Fruit fly (Drosophila melanogaster): ENCODE data around the gene mira.

mira gene

DNA sequence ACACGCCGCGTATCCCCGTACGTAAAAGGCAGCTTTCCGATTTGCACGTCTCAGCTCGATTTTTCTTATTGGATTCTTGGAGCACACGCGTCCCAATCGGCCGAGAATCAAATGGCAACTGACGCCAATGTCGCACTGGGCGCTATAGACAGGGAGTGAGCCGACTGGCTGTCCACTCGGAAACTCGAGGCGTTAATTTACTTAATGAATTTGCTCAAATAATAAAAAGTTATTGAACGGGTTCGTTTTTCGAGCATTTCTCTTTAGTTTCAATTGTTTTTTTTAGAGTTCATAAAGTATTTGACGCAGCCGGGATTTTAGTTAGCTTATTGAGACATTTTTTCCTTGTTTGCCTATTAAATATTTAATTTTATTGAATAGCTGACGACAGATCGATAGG, 9.6 kb downstream of the mira start, which contains the start of gene CG4462:
Gene CG4462 (minus strand): TSS at position 101 of the 400 bp plus-strand sequence.
- peak in 1 of 2 experiments; percentile 20 for TF ChIP-seq insv (GFP tag; optimal IDR thresholded peaks at IDR 0.05)
- no peak for TF ChIP-seq MTF-1 (GFP tag; optimal IDR thresholded peaks at IDR 0.05; ENCODE audit: borderline replicate concordance)

DNA sequence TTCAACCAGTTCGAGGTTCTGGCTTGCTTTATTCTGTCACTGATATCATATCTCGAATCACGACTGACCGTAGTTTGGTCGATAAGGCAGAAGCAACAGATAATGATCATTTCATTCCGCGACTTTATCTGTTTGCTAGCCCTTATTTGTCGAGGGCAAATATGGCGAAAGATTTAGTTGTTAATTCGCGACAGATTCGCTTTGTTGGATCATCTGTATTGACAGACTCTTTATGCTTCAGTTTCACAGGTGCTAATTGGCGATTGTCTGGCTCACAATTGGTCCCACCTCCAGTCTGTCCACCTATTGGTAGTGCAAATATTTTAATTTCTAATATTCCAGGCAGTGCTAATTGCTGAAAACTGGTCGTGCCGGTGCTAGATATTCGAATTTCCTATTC, 10.6 kb downstream of the mira start:
- TF ChIP-seq bcd (GFP tag; optimal IDR thresholded peaks at IDR 0.05), result no peak
- no peak for TF ChIP-seq tgo (GFP tag; IDR thresholded peaks at IDR 0.05)
- peak; percentile 13 for TF ChIP-seq eyg (GFP tag; optimal IDR thresholded peaks at IDR 0.05)
- no peak for TF ChIP-seq ems (GFP tag; optimal IDR thresholded peaks at IDR 0.05)
- no peak for TF ChIP-seq CG30403 (GFP tag; optimal IDR thresholded peaks at IDR 0.05)
- TF ChIP-seq Elba2 (GFP tag; optimal IDR thresholded peaks at IDR 0.05), result no peak
- TF ChIP-seq CG11085 (GFP tag; IDR thresholded peaks at IDR 0.05), result no peak
- no peak for TF ChIP-seq CG9609 (GFP tag; optimal IDR thresholded peaks at IDR 0.05)
- TF ChIP-seq Mrtf (GFP tag; IDR thresholded peaks at IDR 0.05), result no peak
- no peak for TF ChIP-seq Drgx (GFP tag; IDR thresholded peaks at IDR 0.05)
- peak; percentile 8 for TF ChIP-seq cwo (GFP tag; optimal IDR thresholded peaks at IDR 0.05)
- TF ChIP-seq ase (GFP tag; IDR thresholded peaks at IDR 0.05), result no peak
- TF ChIP-seq sisA (GFP tag; IDR thresholded peaks at IDR 0.05), result no peak
- no peak for TF ChIP-seq kni (GFP tag; optimal IDR thresholded peaks at IDR 0.05)
- no peak for TF ChIP-seq ttk (GFP tag; IDR thresholded peaks at IDR 0.05)
- no peak for TF ChIP-seq CG10462 (GFP tag; optimal IDR thresholded peaks at IDR 0.05)
- TF ChIP-seq CG10431 (GFP tag; optimal IDR thresholded peaks at IDR 0.05), result no peak
- no peak for TF ChIP-seq Hey (tag; optimal IDR thresholded peaks at IDR 0.05)
- TF ChIP-seq phol (tag; optimal IDR thresholded peaks at IDR 0.05), result no peak
- TF ChIP-seq CG7745 (tag; optimal IDR thresholded peaks at IDR 0.05), result no peak
- peak; percentile 30 for TF ChIP-seq CG6813 (GFP tag; optimal IDR thresholded peaks at IDR 0.05)
- TF ChIP-seq CkIIα-i1 (GFP tag; IDR thresholded peaks at IDR 0.05), result no peak
- no peak for TF ChIP-seq HLHmδ (GFP tag; optimal IDR thresholded peaks at IDR 0.05)
- TF ChIP-seq ro (GFP tag; IDR thresholded peaks at IDR 0.05), result no peak
- no peak for TF ChIP-seq CG12391 (tag; optimal IDR thresholded peaks at IDR 0.05)
- TF ChIP-seq CG7963 (GFP tag; IDR thresholded peaks at IDR 0.05; ENCODE audit: partially characterized antibody), result no peak
- no peak for TF ChIP-seq CG10959 (GFP tag; IDR thresholded peaks at IDR 0.05)
- TF ChIP-seq CG12219 (GFP tag; optimal IDR thresholded peaks at IDR 0.05), result no peak
- no peak for TF ChIP-seq bsh (GFP tag; optimal IDR thresholded peaks at IDR 0.05)
- no peak for TF ChIP-seq slbo (GFP tag; IDR thresholded peaks at IDR 0.05)
- TF ChIP-seq CG6683 (GFP tag; optimal IDR thresholded peaks at IDR 0.05), result no peak
- no peak for TF ChIP-seq Optix (GFP tag; IDR thresholded peaks at IDR 0.05)
- TF ChIP-seq CG10654 (GFP tag; optimal IDR thresholded peaks at IDR 0.05), result no peak
- no peak for TF ChIP-seq trem (tag; optimal IDR thresholded peaks at IDR 0.05)
- no peak for TF ChIP-seq YL-1 (GFP tag; optimal IDR thresholded peaks at IDR 0.05)
- TF ChIP-seq CG31441 (GFP tag; IDR thresholded peaks at IDR 0.05), result no peak
- no peak for TF ChIP-seq run (tag; optimal IDR thresholded peaks at IDR 0.05)
- no peak for TF ChIP-seq Side (GFP tag; optimal IDR thresholded peaks at IDR 0.05)
- TF ChIP-seq CG1529 (GFP tag; optimal IDR thresholded peaks at IDR 0.05), result no peak
- no peak for TF ChIP-seq disco-r (GFP tag; optimal IDR thresholded peaks at IDR 0.05)
- no peak for TF ChIP-seq CG4328 (GFP tag; optimal IDR thresholded peaks at IDR 0.05)
- no peak for TF ChIP-seq zfh2 (GFP tag; optimal IDR thresholded peaks at IDR 0.05)
- no peak for TF ChIP-seq MESR4 (GFP tag; optimal IDR thresholded peaks at IDR 0.05)
- no peak for TF ChIP-seq CG12659 (GFP tag; optimal IDR thresholded peaks at IDR 0.05)
- TF ChIP-seq H2.0 (GFP tag; IDR thresholded peaks at IDR 0.05), result no peak
- no peak for TF ChIP-seq CG42726 (GFP tag; IDR thresholded peaks at IDR 0.05; ENCODE audit: partially characterized antibody)
- TF ChIP-seq CG3726 (GFP tag; IDR thresholded peaks at IDR 0.05), result no peak
- no peak for TF ChIP-seq B-H1 (GFP tag; IDR thresholded peaks at IDR 0.05)
